Worm (Caenorhabditis elegans) whole organism, mixed stage, embryonic: ENCODE data around the gene ced-10.

ENCODE experiments used
- blmp-1 ChIP-seq: fragments of 150-350 bp; optimal IDR thresholded peaks from 2 replicates; lab custom pipeline; 2014; ENCODE audit warnings: missing biosample characterization, missing genetic modification characterization
- mab-5 ChIP-seq: fragments of 150-350 bp; optimal IDR thresholded peaks from 2 replicates; lab custom pipeline; 2014; ENCODE audit warnings: missing biosample characterization, missing genetic modification characterization

DNA sequence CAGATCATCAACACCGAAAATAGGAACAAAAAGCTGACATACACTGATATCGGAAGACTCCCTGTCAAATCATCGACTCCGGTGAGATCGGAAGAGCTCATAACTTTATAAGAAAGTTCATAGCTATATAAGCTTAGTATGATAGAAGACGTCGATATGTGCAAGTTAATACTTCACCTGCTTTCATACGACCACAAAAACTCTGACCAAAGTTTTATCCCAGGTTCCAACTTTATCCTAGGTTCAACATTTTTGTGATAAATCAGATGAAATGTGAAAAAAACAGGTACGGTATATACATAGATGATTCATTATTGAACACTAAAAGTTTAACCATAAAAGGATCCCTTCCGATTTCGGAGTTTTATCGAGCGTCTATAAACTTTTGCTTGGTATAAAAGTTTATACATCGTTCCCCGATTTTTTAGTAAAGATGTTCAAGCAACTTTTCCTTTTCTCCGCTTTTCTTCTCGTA, 30.4 kb downstream of the ced-10 start, which contains the start of the genes srz-70 and C09G12.5:
- TF ChIP-seq blmp-1 (no peak), mab-5 (no peak)
